Worm (Caenorhabditis elegans): ENCODE data around the gene srh-109.

The srh-109 gene

ce11 chrV:17182045-17182444, 38.2 kb downstream of the srh-109 start, which contains the start of gene srh-159 (continued):
- TF ChIP-seq Y56A3A.18 (GFP tag; IDR thresholded peaks at IDR 0.05): no peak
- TF ChIP-seq lin-26 (GFP tag; IDR thresholded peaks at IDR 0.05): no peak
- TF ChIP-seq C06A6.2 (GFP tag; conservative IDR thresholded peaks at IDR 0.05): no peak
- TF ChIP-seq Y79H2A.3 (GFP tag; conservative IDR thresholded peaks at IDR 0.05): no peak
- no peak for TF ChIP-seq dox-1 (GFP tag; IDR thresholded peaks at IDR 0.05)
- no peak for TF ChIP-seq egrh-3 (GFP tag; IDR thresholded peaks at IDR 0.05)
- no peak for TF ChIP-seq F10E7.11 (tag; optimal IDR thresholded peaks at IDR 0.05)
- TF ChIP-seq rcor-1 (GFP tag; IDR thresholded peaks at IDR 0.05): no peak

- no peak for TF ChIP-seq nhr-179 (tag; optimal IDR thresholded peaks at IDR 0.05)
- no peak for TF ChIP-seq madf-6 (GFP tag; IDR thresholded peaks at IDR 0.05)
- no peak for TF ChIP-seq sptf-2 (GFP tag; optimal IDR thresholded peaks at IDR 0.05)
- TF ChIP-seq attf-6 (GFP tag; IDR thresholded peaks at IDR 0.05): no peak
- TF ChIP-seq C17E4.6 (GFP tag; IDR thresholded peaks at IDR 0.05): no peak
- TF ChIP-seq Y79H2A.3 (GFP tag; conservative IDR thresholded peaks at IDR 0.05): no peak
- no peak for TF ChIP-seq lin-40 (tag; optimal IDR thresholded peaks at IDR 0.05)
Observed at ce11 chrV:17178457-17178856, 41.8 kb downstream of the srh-109 start, which contains the start of gene srh-174. srh-174 (plus strand) TSS chrV:17178757.

- no peak for TF ChIP-seq pha-4 (tag; optimal IDR thresholded peaks at IDR 0.05)
- no peak for TF ChIP-seq egrh-3 (GFP tag; IDR thresholded peaks at IDR 0.05)
Observed at ce11 chrV:17177967-17178366, 42.3 kb downstream of the srh-109 start, which contains the start of gene srsx-1. srsx-1 (minus strand) TSS chrV:17178067.

- TF ChIP-seq Y67H2A.10 (GFP tag; conservative IDR thresholded peaks at IDR 0.05): no peak
- TF ChIP-seq ekl-4 (GFP tag; IDR thresholded peaks at IDR 0.05): no peak
- no peak for TF ChIP-seq ceh-40 (GFP tag; IDR thresholded peaks at IDR 0.05)
- no peak for TF ChIP-seq attf-3 (GFP tag; conservative IDR thresholded peaks at IDR 0.05)
- no peak for TF ChIP-seq athp-1 (tag; optimal IDR thresholded peaks at IDR 0.05)
- TF ChIP-seq lin-54 (GFP tag; optimal IDR thresholded peaks at IDR 0.05): no peak
- no peak for TF ChIP-seq D2030.7 (GFP tag; IDR thresholded peaks at IDR 0.05)
- TF ChIP-seq rec-8 (tag; optimal IDR thresholded peaks at IDR 0.05): no peak
- TF ChIP-seq ztf-26 (tag; optimal IDR thresholded peaks at IDR 0.05): no peak
- TF ChIP-seq ceh-100 (GFP tag; IDR thresholded peaks at IDR 0.05): no peak
- TF ChIP-seq rpc-1 (optimal IDR thresholded peaks at IDR 0.05): no peak
- no peak for TF ChIP-seq rpc-1 (tag; optimal IDR thresholded peaks at IDR 0.05)
- no peak for TF ChIP-seq F37B4.10 (GFP tag; IDR thresholded peaks at IDR 0.05)
- no peak for TF ChIP-seq dpff-1 (tag; optimal IDR thresholded peaks at IDR 0.05)
- no peak for TF ChIP-seq ceh-91 (GFP tag; IDR thresholded peaks at IDR 0.05)
Observed at ce11 chrV:17173738-17174137, 46.5 kb downstream of the srh-109 start, which contains the start of gene srbc-25. srbc-25 (plus strand) TSS chrV:17174038.

ce11 chrV:17171551-17171950, 48.7 kb downstream of the srh-109 start, which contains the start of gene srbc-26:
srbc-26 (plus strand) TSS chrV:17171851.
- TF ChIP-seq zim-3 (tag; optimal IDR thresholded peaks at IDR 0.05) (no peak), ceh-100 (GFP tag; IDR thresholded peaks at IDR 0.05) (no peak), dpl-1 (GFP tag; optimal IDR thresholded peaks at IDR 0.05) (no peak), akir-1 (GFP tag; optimal IDR thresholded peaks at IDR 0.05) (no peak), him-1 (tag; optimal IDR thresholded peaks at IDR 0.05) (no peak), snpc-1.1 (tag; optimal IDR thresholded peaks at IDR 0.05; ENCODE audit: insufficient read depth) (no peak), Y67H2A.10 (GFP tag; conservative IDR thresholded peaks at IDR 0.05) (no peak), chd-7 (tag; optimal IDR thresholded peaks at IDR 0.05) (no peak), unc-130 (GFP tag; optimal IDR thresholded peaks at IDR 0.05) (no peak)
